Fruit fly (Drosophila melanogaster) whole organism, adult: ENCODE measurements around the gene sunn.

Experiments
- CG11617 ChIP-seq: fragments of 200-800 bp; sonication (Bioruptor generic); optimal IDR thresholded peaks from 2 replicates; lab custom pipeline; 2017; ENCODE audit warnings: mild to moderate bottlenecking, missing biosample characterization, missing genetic modification reagents, missing genetic modification characterization
- CG33017 ChIP-seq: fragments of 200-800 bp; sonication (Bioruptor generic); optimal IDR thresholded peaks from 2 replicates; lab custom pipeline; 2018; ENCODE audit warnings: missing biosample characterization, mild to moderate bottlenecking, missing genetic modification characterization, moderate library complexity
- CG7045 ChIP-seq: fragments of 200-800 bp; sonication (Bioruptor generic); optimal IDR thresholded peaks from 2 replicates; lab custom pipeline; 2017; ENCODE audit warnings: missing biosample characterization, mild to moderate bottlenecking, missing genetic modification characterization
- Clk ChIP-seq: fragments of 200-800 bp; sonication (Bioruptor generic); optimal IDR thresholded peaks from 2 replicates; lab custom pipeline; 2017; ENCODE audit warnings: missing biosample characterization, missing genetic modification characterization
- Crg-1 ChIP-seq: fragments of 200-800 bp; sonication (Bioruptor generic); optimal IDR thresholded peaks from 2 replicates; lab custom pipeline; 2016; ENCODE audit warnings: missing biosample characterization, missing genetic modification characterization
- Hr96 ChIP-seq: fragments of 200-800 bp; sonication (Bioruptor generic); optimal IDR thresholded peaks from 2 replicates; lab custom pipeline; 2016; ENCODE audit warnings: missing biosample characterization, missing genetic modification characterization
- Mnt ChIP-seq: fragments of 200-800 bp; sonication (Bioruptor generic); optimal IDR thresholded peaks from 2 replicates; lab custom pipeline; 2016; ENCODE audit warnings: missing biosample characterization, mild to moderate bottlenecking, missing genetic modification characterization
- bab1 ChIP-seq: fragments of 200-800 bp; sonication (Bioruptor generic); optimal IDR thresholded peaks from 3 replicates; lab custom pipeline; 2019; ENCODE audit warnings: missing biosample characterization, mild to moderate bottlenecking, missing genetic modification characterization, moderate library complexity
- kay ChIP-seq: fragments of 200-800 bp; sonication (Bioruptor generic); peaks from one replicate; lab custom pipeline; 2016; ENCODE audit warnings: missing biosample characterization, missing genetic modification characterization, borderline replicate concordance
- ovo ChIP-seq: fragments of 200-800 bp; sonication (Bioruptor generic); optimal IDR thresholded peaks from 2 replicates; lab custom pipeline; 2016; ENCODE audit warnings: missing biosample characterization, missing genetic modification characterization
- tj ChIP-seq: fragments of 200-800 bp; sonication (Bioruptor generic); optimal IDR thresholded peaks from 3 replicates; lab custom pipeline; 2017; ENCODE audit warnings: missing biosample characterization, mild to moderate bottlenecking, missing genetic modification characterization, moderate library complexity

dm6 chr3L:11696294-11697116 is 31.6 kb upstream of the sunn start, which contains the start of gene Dph1:
- peak; percentile 76 for TF ChIP-seq CG11617 (GFP tag; lab: Kevin White, UChicago)
- TF ChIP-seq ovo (GFP tag; lab: Kevin White, UChicago), result peak; percentile 8
- peak; percentile 53 for TF ChIP-seq tj (GFP tag; lab: Kevin White, UChicago)
- TF ChIP-seq bab1 (GFP tag; lab: Kevin White, UChicago), result peak; percentile 79
- TF ChIP-seq CG7045 (GFP tag; lab: Kevin White, UChicago), result peak; percentile 79
- peak; percentile 57 for TF ChIP-seq kay
- TF ChIP-seq Hr96, result peak; percentile 71
- TF ChIP-seq CG33017 (tag; lab: Kevin White, UChicago), result peak; percentile 11
- peak; percentile 95 for TF ChIP-seq Mnt (GFP tag; lab: Kevin White, UChicago)
- TF ChIP-seq Clk, result peak; percentile 44
- peak; percentile 88 for TF ChIP-seq Crg-1 (GFP tag; lab: Kevin White, UChicago)
